Worm (Caenorhabditis elegans) whole organism, L4 larva: ENCODE measurements around the gene srd-47.

Experiments used
- Y75B8A.6 ChIP-seq: fragments of 200-800 bp; sonication (Bioruptor generic); IDR thresholded peaks from 2 replicates; pipeline ENCODE4 v1.3.6; 2022; ENCODE audit warnings: missing genetic modification reagents, missing genetic modification characterization, missing compliant biosample characterization
- ceh-82 ChIP-seq: sonication (generic microtip); optimal IDR thresholded peaks from 2 replicates; lab custom pipeline; 2017; ENCODE audit warnings: missing biosample characterization, missing genetic modification characterization
- gei-8 ChIP-seq: fragments of 200-800 bp; sonication (Bioruptor generic); optimal IDR thresholded peaks from 2 replicates; lab custom pipeline; 2018; ENCODE audit warnings: mild to moderate bottlenecking, missing genetic modification characterization, missing compliant biosample characterization
- lsy-2 ChIP-seq, 2 experiments: fragments of 150-350 bp in 1 of 2; sonication (generic microtip) in 1 of 2; optimal IDR thresholded peaks; 2 replicates each; lab custom pipeline; 2014 to 2017; ENCODE audit warnings: missing biosample characterization in 2 of 2, missing genetic modification characterization in 2 of 2
- nhr-76 ChIP-seq: fragments of 150-350 bp; optimal IDR thresholded peaks from 2 replicates; lab custom pipeline; 2014; ENCODE audit warnings: missing biosample characterization, missing genetic modification characterization
- pha-4 ChIP-seq, 2 experiments: fragments of 150-350 bp in 1 of 2; fragments of 200-800 bp in 1 of 2; sonication (Bioruptor generic) in 1 of 2; IDR thresholded peaks in 1 of 2; optimal IDR thresholded peaks in 1 of 2; 2 replicates each; pipeline versions ENCODE4 v1.3.6 to Lab custom; 2014 to 2022; ENCODE audit warnings: missing genetic modification characterization in 2 of 2, missing genetic modification reagents in 2 of 2, missing biosample characterization in 1 of 2, missing compliant biosample characterization in 1 of 2
- pqm-1 ChIP-seq: sonication (generic microtip); optimal IDR thresholded peaks from 2 replicates; lab custom pipeline; 2017; ENCODE audit warnings: missing biosample characterization, missing genetic modification characterization
- skn-1 ChIP-seq: fragments of 150-350 bp; optimal IDR thresholded peaks from 2 replicates; lab custom pipeline; 2014; ENCODE audit warnings: missing biosample characterization, missing genetic modification characterization
- zip-11 ChIP-seq: fragments of 200-800 bp; sonication (Bioruptor generic); IDR thresholded peaks from 2 replicates; pipeline ENCODE4 v1.3.6; 2022; ENCODE audit warnings: missing genetic modification characterization, missing compliant biosample characterization

- TF ChIP-seq ceh-82 (tag; lab: Kevin White, UChicago) (no peak), nhr-76 (tag; lab: Kevin White, UChicago) (no peak), zip-11 (no peak), pqm-1 (tag; lab: Kevin White, UChicago) (no peak), pha-4 (GFP tag; IDR thresholded peaks at IDR 0.05; lab: Robert Waterston, UW) (no peak), pha-4 (tag; optimal IDR thresholded peaks at IDR 0.05; lab: Kevin White, UChicago) (no peak), lsy-2 (tag; optimal IDR thresholded peaks at IDR 0.05; lab: Kevin White, UChicago) (no peak), skn-1 (tag; lab: Kevin White, UChicago) (no peak), Y75B8A.6 (GFP tag; lab: Robert Waterston, UW) (no peak), gei-8 (GFP tag; lab: Kevin White, UChicago) (no peak)
Measured at ce11 chrX:12335808-12336207, 2.4 kb downstream of the srd-47 start, which contains the start of gene srd-48.
